Worm (Caenorhabditis elegans) whole organism, L4 larva: Measurements from ENCODE around the gene klc-2.

Source experiments
- F37D6.2 ChIP-seq: sonication (generic microtip); optimal IDR thresholded peaks from 2 replicates; lab custom pipeline; 2016; ENCODE audit warnings: mild to moderate bottlenecking, missing genetic modification characterization, missing compliant biosample characterization
- F49E8.2 ChIP-seq: sonication (generic microtip); optimal IDR thresholded peaks from 2 replicates; lab custom pipeline; 2016; ENCODE audit warnings: missing compliant biosample characterization, mild to moderate bottlenecking, missing genetic modification characterization, borderline replicate concordance
- Y105C5A.15 ChIP-seq: fragments of 200-800 bp; sonication (Bioruptor generic); IDR thresholded peaks from 2 replicates; pipeline ENCODE4 v1.3.6; 2022; ENCODE audit warnings: missing genetic modification characterization, missing compliant biosample characterization
- Y48G9A.11 ChIP-seq: fragments of 200-800 bp; sonication (Bioruptor generic); IDR thresholded peaks from 2 replicates; pipeline ENCODE4 v1.3.6; 2022; ENCODE audit warnings: missing genetic modification reagents, missing genetic modification characterization, missing compliant biosample characterization
- ZK546.5 ChIP-seq, 2 experiments: sonication (generic microtip); optimal IDR thresholded peaks; 2 replicates each; lab custom pipeline; 2017; ENCODE audit warnings: missing biosample characterization in 2 of 2, missing genetic modification characterization in 2 of 2
- ama-1 ChIP-seq: fragments of 150-350 bp; optimal IDR thresholded peaks from 2 replicates; lab custom pipeline; 2014; ENCODE audit warnings: inconsistent platforms, mixed read lengths
- ceh-32 ChIP-seq: sonication (generic microtip); optimal IDR thresholded peaks from 2 replicates; lab custom pipeline; 2016; ENCODE audit warnings: mild to moderate bottlenecking, missing genetic modification characterization, missing compliant biosample characterization; ENCODE audit not compliant: poor library complexity
- cey-2 ChIP-seq: sonication (generic microtip); optimal IDR thresholded peaks from 3 replicates; lab custom pipeline; 2017; ENCODE audit warnings: missing genetic modification characterization, mild to moderate bottlenecking, missing compliant biosample characterization, antibody characterized with exemption, borderline replicate concordance; ENCODE audit not compliant: insufficient read depth
- daf-12 ChIP-seq: fragments of 150-350 bp; optimal IDR thresholded peaks from 2 replicates; lab custom pipeline; 2014; ENCODE audit warnings: missing biosample characterization, missing genetic modification reagents, missing genetic modification characterization
- dmd-6 ChIP-seq: fragments of 200-800 bp; sonication (Bioruptor generic); IDR thresholded peaks from 2 replicates; pipeline ENCODE4 v1.3.6; 2022; ENCODE audit warnings: missing genetic modification reagents, missing genetic modification characterization, missing compliant biosample characterization
- dve-1 ChIP-seq: sonication (generic microtip); optimal IDR thresholded peaks from 2 replicates; lab custom pipeline; 2017; ENCODE audit warnings: antibody characterized with exemption, mild to moderate bottlenecking, missing genetic modification characterization, missing compliant biosample characterization; ENCODE audit not compliant: insufficient read depth
- egl-27 ChIP-seq: sonication (generic microtip); optimal IDR thresholded peaks from 3 replicates; lab custom pipeline; 2017; ENCODE audit warnings: missing biosample characterization, missing genetic modification reagents, missing genetic modification characterization
- hmg-1.1 ChIP-seq: fragments of 200-800 bp; sonication (Bioruptor generic); IDR thresholded peaks from 2 replicates; pipeline ENCODE4 v1.3.6; 2022; ENCODE audit warnings: missing genetic modification reagents, missing genetic modification characterization, missing compliant biosample characterization
- lim-7 ChIP-seq: fragments of 200-800 bp; sonication (Bioruptor generic); IDR thresholded peaks from 2 replicates; pipeline ENCODE4 v1.3.6; 2022; ENCODE audit warnings: missing genetic modification characterization, missing compliant biosample characterization
- lin-1 ChIP-seq: fragments of 200-800 bp; sonication (Bioruptor generic); IDR thresholded peaks from 2 replicates; pipeline ENCODE4 v1.3.6; 2022; ENCODE audit warnings: missing genetic modification reagents, missing genetic modification characterization, missing compliant biosample characterization
- lin-13 ChIP-seq: fragments of 150-350 bp; optimal IDR thresholded peaks from 2 replicates; lab custom pipeline; 2014; ENCODE audit warnings: missing biosample characterization, missing genetic modification reagents, missing genetic modification characterization
- lin-29 ChIP-seq: fragments of 200-800 bp; sonication (Bioruptor generic); IDR thresholded peaks from 2 replicates; pipeline ENCODE4 v1.3.6; 2022; ENCODE audit warnings: missing genetic modification reagents, missing genetic modification characterization, missing compliant biosample characterization
- lin-39 ChIP-seq: fragments of 150-350 bp; optimal IDR thresholded peaks from 2 replicates; lab custom pipeline; 2014; ENCODE audit warnings: missing biosample characterization, missing genetic modification reagents, missing genetic modification characterization
- lir-3 ChIP-seq: sonication (generic microtip); optimal IDR thresholded peaks from 2 replicates; lab custom pipeline; 2016; ENCODE audit warnings: mild to moderate bottlenecking, missing genetic modification characterization, missing compliant biosample characterization
- mdt-29 ChIP-seq: fragments of 200-800 bp; sonication (Bioruptor generic); IDR thresholded peaks from 2 replicates; pipeline ENCODE4 v1.3.6; 2022; ENCODE audit warnings: missing genetic modification reagents, missing genetic modification characterization, missing compliant biosample characterization
- nhr-11 ChIP-seq: fragments of 150-350 bp; optimal IDR thresholded peaks from 2 replicates; lab custom pipeline; 2014; ENCODE audit warnings: missing biosample characterization, missing genetic modification characterization
- nhr-237 ChIP-seq: sonication (generic microtip); optimal IDR thresholded peaks from 2 replicates; lab custom pipeline; 2017; ENCODE audit warnings: missing biosample characterization, missing genetic modification characterization
- nhr-25 ChIP-seq: sonication (generic microtip); optimal IDR thresholded peaks from 2 replicates; lab custom pipeline; 2017; ENCODE audit warnings: missing genetic modification characterization, mild to moderate bottlenecking, missing compliant biosample characterization, antibody characterized with exemption, moderate library complexity, borderline replicate concordance; ENCODE audit not compliant: insufficient read depth
- nhr-28 ChIP-seq: fragments of 150-350 bp; optimal IDR thresholded peaks from 2 replicates; lab custom pipeline; 2014; ENCODE audit warnings: missing biosample characterization, missing genetic modification characterization
- nhr-42 ChIP-seq: fragments of 200-800 bp; sonication (Bioruptor generic); IDR thresholded peaks from 2 replicates; pipeline ENCODE4 v1.3.6; 2022; ENCODE audit warnings: missing genetic modification characterization, missing compliant biosample characterization
- nhr-48 ChIP-seq: sonication (generic microtip); optimal IDR thresholded peaks from 2 replicates; lab custom pipeline; 2016; ENCODE audit warnings: mild to moderate bottlenecking, missing genetic modification characterization, missing compliant biosample characterization
- pha-4 ChIP-seq, 2 experiments: fragments of 150-350 bp in 1 of 2; fragments of 200-800 bp in 1 of 2; sonication (Bioruptor generic) in 1 of 2; IDR thresholded peaks in 1 of 2; optimal IDR thresholded peaks in 1 of 2; 2 replicates each; pipeline versions ENCODE4 v1.3.6 to Lab custom; 2014 to 2022; ENCODE audit warnings: missing genetic modification characterization in 2 of 2, missing genetic modification reagents in 2 of 2, missing biosample characterization in 1 of 2, missing compliant biosample characterization in 1 of 2
- pqm-1 ChIP-seq: sonication (generic microtip); optimal IDR thresholded peaks from 2 replicates; lab custom pipeline; 2017; ENCODE audit warnings: missing biosample characterization, missing genetic modification characterization
- rbr-2 ChIP-seq: sonication (generic microtip); optimal IDR thresholded peaks from 2 replicates; lab custom pipeline; 2016; ENCODE audit warnings: missing genotype, missing genetic modification characterization, missing compliant biosample characterization
- set-16 ChIP-seq: fragments of 200-800 bp; sonication (Bioruptor generic); IDR thresholded peaks from 2 replicates; pipeline ENCODE4 v1.3.6; 2022; ENCODE audit warnings: missing genetic modification reagents, missing genetic modification characterization, missing compliant biosample characterization
- snpc-4 ChIP-seq: fragments of 150-350 bp; optimal IDR thresholded peaks from 2 replicates; lab custom pipeline; 2014; ENCODE audit warnings: missing biosample characterization, missing genetic modification characterization
- tra-1 ChIP-seq: fragments of 200-800 bp; sonication (Bioruptor generic); IDR thresholded peaks from 2 replicates; pipeline ENCODE4 v1.3.6; 2022; ENCODE audit warnings: missing genetic modification reagents, missing genetic modification characterization, missing compliant biosample characterization
- unc-130 ChIP-seq: sonication (generic microtip); optimal IDR thresholded peaks from 2 replicates; lab custom pipeline; 2016; ENCODE audit warnings: missing genetic modification reagents, missing genetic modification characterization, missing compliant biosample characterization
- unc-62 ChIP-seq, 3 experiments: fragments of 150-350 bp in 1 of 3; sonication (generic microtip); optimal IDR thresholded peaks in 2 of 3; peaks in 1 of 3; 1 replicate in 1 of 3; 2 replicates in 2 of 3; lab custom pipeline; 2014 to 2017; ENCODE audit warnings: missing biosample characterization in 3 of 3, missing genetic modification characterization in 3 of 3, missing genetic modification reagents in 3 of 3, missing genotype in 1 of 3
- vab-7 ChIP-seq: fragments of 200-800 bp; sonication (Bioruptor generic); IDR thresholded peaks from 2 replicates; pipeline ENCODE4 v1.3.6; 2022; ENCODE audit warnings: missing genetic modification reagents, missing genetic modification characterization, missing compliant biosample characterization
- zfp-3 ChIP-seq: fragments of 200-800 bp; sonication (Bioruptor generic); conservative IDR thresholded peaks from 2 replicates; pipeline ENCODE4 v1.3.6; 2022; ENCODE audit warnings: missing genetic modification reagents, missing genetic modification characterization, missing compliant biosample characterization
- zip-2 ChIP-seq: fragments of 150-350 bp; optimal IDR thresholded peaks from 2 replicates; lab custom pipeline; 2014; ENCODE audit warnings: missing biosample characterization, missing genetic modification characterization

Gene klc-2

ce11 chrV:5559882-5560281, 21.3 kb downstream of the klc-2 start (continued):
- TF ChIP-seq rbr-2 (no peak), pha-4 (GFP tag; IDR thresholded peaks at IDR 0.05; lab: Robert Waterston, UW) (no peak), pha-4 (tag; optimal IDR thresholded peaks at IDR 0.05; lab: Kevin White, UChicago) (peak; percentile 26), lir-3 (tag; lab: Kevin White, UChicago) (no peak), mdt-29 (GFP tag; lab: Robert Waterston, UW) (no peak), nhr-237 (tag; lab: Kevin White, UChicago) (no peak), lim-7 (GFP tag; lab: Robert Waterston, UW) (no peak), snpc-4 (no peak), unc-62 (GFP tag; optimal IDR thresholded peaks at IDR 0.05 in 1 of 2; lab: Kevin White, UChicago) (peak in 1 of 2 experiments; percentile 28), unc-62 (tag; optimal IDR thresholded peaks at IDR 0.05; lab: Kevin White, UChicago) (no peak), Y105C5A.15 (GFP tag; lab: Robert Waterston, UW) (no peak), vab-7 (no peak), F49E8.2 (tag; lab: Kevin White, UChicago) (no peak), Y48G9A.11 (GFP tag; lab: Robert Waterston, UW) (no peak), lin-29 (GFP tag; lab: Robert Waterston, UW) (no peak), nhr-28 (tag; lab: Kevin White, UChicago) (peak; percentile 94)

ce11 chrV:5558590-5558989, 22.6 kb downstream of the klc-2 start, which contains the start of gene glb-5:
Gene glb-5, plus strand, starts transcription at chrV:5558890.
- TF ChIP-seq dmd-6 (GFP tag; lab: Robert Waterston, UW) = 0 out of 2 replicates have a peak, but pooled peaks have one; percentile 4
- TF ChIP-seq lin-13 = no peak
- TF ChIP-seq nhr-11 (tag; lab: Kevin White, UChicago) = no peak
- TF ChIP-seq daf-12 = no peak
- TF ChIP-seq Y105C5A.15 (GFP tag; lab: Robert Waterston, UW) = no peak
- no peak for TF ChIP-seq pqm-1 (tag; lab: Kevin White, UChicago)

ce11 chrV:5548497-5548896, 32.7 kb downstream of the klc-2 start:
- TF ChIP-seq lir-3 (tag; lab: Kevin White, UChicago) = no peak
- TF ChIP-seq ceh-32 (tag; lab: Kevin White, UChicago) = no peak
- TF ChIP-seq cey-2 (tag; lab: Kevin White, UChicago) = no peak
- TF ChIP-seq zip-2 (tag; lab: Kevin White, UChicago) = peak; percentile 89
- no peak for TF ChIP-seq nhr-11 (tag; lab: Kevin White, UChicago)
- no peak for TF ChIP-seq lin-39

ce11 chrV:5548051-5548450, 33.2 kb downstream of the klc-2 start, which contains the start of gene ugt-48:
Gene ugt-48, minus strand, starts transcription at chrV:5548062.
- TF ChIP-seq pqm-1 (tag; lab: Kevin White, UChicago) (peak; percentile 40), nhr-28 (tag; lab: Kevin White, UChicago) (peak; percentile 24), nhr-25 (tag; lab: Kevin White, UChicago) (no peak)

ce11 chrV:5538500-5538899, 42.7 kb downstream of the klc-2 start, which contains the start of gene cft-1:
Gene cft-1, plus strand, starts transcription at chrV:5538800.
- TF ChIP-seq lin-29 (GFP tag; lab: Robert Waterston, UW) (no peak), zfp-3 (GFP tag; lab: Robert Waterston, UW) (no peak), dve-1 (tag; lab: Kevin White, UChicago) (no peak), F49E8.2 (tag; lab: Kevin White, UChicago) (no peak), egl-27 (tag; lab: Kevin White, UChicago) (no peak), lin-39 (no peak), ama-1 (no peak), nhr-42 (GFP tag; lab: Robert Waterston, UW) (no peak), ZK546.5 (tag; optimal IDR thresholded peaks at IDR 0.05; lab: Kevin White, UChicago) (no peak), Y48G9A.11 (GFP tag; lab: Robert Waterston, UW) (no peak), nhr-48 (no peak), lin-1 (GFP tag; lab: Robert Waterston, UW) (no peak), tra-1 (no peak), F37D6.2 (tag; lab: Kevin White, UChicago) (no peak), set-16 (no peak), unc-130 (GFP tag; lab: Kevin White, UChicago) (no peak), hmg-1.1 (GFP tag; lab: Robert Waterston, UW) (no peak)
- TF ChIP-seq, all 104 proteins: peak for 0
